Worm (Caenorhabditis elegans): ENCODE data around the gene egl-45.

ce11 chrIII:7860885-7861284, 32.5 kb upstream of the egl-45 start, which contains the start of gene cuc-1:
- TF ChIP-seq elt-4 (tag; optimal IDR thresholded peaks at IDR 0.05) (no peak), ceh-30 (tag; optimal IDR thresholded peaks at IDR 0.05) (no peak), ceh-19 (GFP tag; optimal IDR thresholded peaks at IDR 0.05) (no peak), C38D4.7 (GFP tag; optimal IDR thresholded peaks at IDR 0.05) (no peak), ceh-14 (tag; optimal IDR thresholded peaks at IDR 0.05) (no peak), sox-4 (tag; optimal IDR thresholded peaks at IDR 0.05) (no peak), hlh-6 (tag; optimal IDR thresholded peaks at IDR 0.05) (no peak), zip-5 (tag; optimal IDR thresholded peaks at IDR 0.05) (no peak), tbx-7 (tag; optimal IDR thresholded peaks at IDR 0.05) (no peak), pqm-1 (tag; optimal IDR thresholded peaks at IDR 0.05) (no peak)
